Fruit fly (Drosophila melanogaster): ENCODE measurements around the gene lmgA.

The lmgA gene

DNA sequence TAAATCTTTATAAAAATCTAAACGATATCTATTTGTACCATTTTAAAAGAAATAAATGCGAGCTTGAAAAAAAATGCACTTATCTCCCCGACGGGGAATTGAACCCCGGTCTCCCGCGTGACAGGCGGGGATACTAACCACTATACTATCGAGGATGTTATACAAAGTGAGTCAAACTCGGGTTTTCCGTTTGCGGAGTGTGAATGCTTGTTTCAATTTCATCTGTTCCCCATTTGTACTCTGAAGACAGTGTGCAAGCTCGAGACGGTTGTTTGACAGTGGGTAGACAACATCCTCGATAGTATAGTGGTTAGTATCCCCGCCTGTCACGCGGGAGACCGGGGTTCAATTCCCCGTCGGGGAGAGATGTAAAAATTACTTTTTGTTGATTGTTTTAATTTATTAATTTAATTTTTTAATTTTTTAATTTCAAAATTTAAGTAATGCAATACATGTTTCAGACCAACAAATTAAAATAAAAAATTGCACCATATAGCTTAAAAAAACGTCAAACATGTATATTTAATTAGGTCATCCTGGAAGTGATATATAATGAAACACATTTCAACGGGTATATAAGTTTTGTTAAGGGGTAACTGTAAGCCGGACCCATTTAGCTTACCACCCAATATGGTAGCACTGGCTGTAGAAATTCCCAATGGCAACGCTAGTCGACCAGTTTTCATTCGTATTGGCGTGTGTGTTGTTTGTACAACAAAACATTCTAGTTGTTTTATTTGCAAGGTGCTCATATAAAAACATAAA lies 13.2 kb upstream of the lmgA start, which contains the start of gene Sema1a (continued):
- TF ChIP-seq tgo (GFP tag; IDR thresholded peaks at IDR 0.05), result peak; percentile 52
- TF ChIP-seq CG6175 (GFP tag; IDR thresholded peaks at IDR 0.05), result no peak
- TF ChIP-seq CG11456 (GFP tag; IDR thresholded peaks at IDR 0.05), result no peak
- peak; percentile 75 for TF ChIP-seq CG32532 (GFP tag; IDR thresholded peaks at IDR 0.05)
- TF ChIP-seq CG17328 (GFP tag; IDR thresholded peaks at IDR 0.05), result peak; percentile 81
- no peak for TF ChIP-seq CG8089 (GFP tag; optimal IDR thresholded peaks at IDR 0.05)
- no peak for TF ChIP-seq ERR (GFP tag; optimal IDR thresholded peaks at IDR 0.05)
- peak; percentile 4 for TF ChIP-seq emc (GFP tag; optimal IDR thresholded peaks at IDR 0.05)
- no peak for TF ChIP-seq CG18476 (GFP tag; optimal IDR thresholded peaks at IDR 0.05)
- TF ChIP-seq rib (GFP tag; IDR thresholded peaks at IDR 0.05), result 0 out of 2 replicates have a peak, but pooled peaks have one; percentile 32
- TF ChIP-seq wor (GFP tag; IDR thresholded peaks at IDR 0.05), result no peak
- no peak for TF ChIP-seq CG14965 (GFP tag; optimal IDR thresholded peaks at IDR 0.05; ENCODE audit: borderline replicate concordance)
- TF ChIP-seq CG7786 (GFP tag; optimal IDR thresholded peaks at IDR 0.05), result peak; percentile 33
- TF ChIP-seq CG17912 (GFP tag; optimal IDR thresholded peaks at IDR 0.05), result no peak
- peak; percentile 63 for TF ChIP-seq CG1603 (tag; optimal IDR thresholded peaks at IDR 0.05)
- TF ChIP-seq Opbp (GFP tag; IDR thresholded peaks at IDR 0.05; ENCODE audit: partially characterized antibody), result peak; percentile 86
- TF ChIP-seq CG11085 (GFP tag; IDR thresholded peaks at IDR 0.05), result peak; percentile 47
- TF ChIP-seq phol (tag; optimal IDR thresholded peaks at IDR 0.05), result peak; percentile 36
- TF ChIP-seq Fer3 (tag; optimal IDR thresholded peaks at IDR 0.05), result peak; percentile 53
- peak; percentile 36 for TF ChIP-seq CG10267 (tag; optimal IDR thresholded peaks at IDR 0.05)
- TF ChIP-seq Hsf (GFP tag; optimal IDR thresholded peaks at IDR 0.05), result peak; percentile 86
- TF ChIP-seq crp (GFP tag; optimal IDR thresholded peaks at IDR 0.05), result no peak
- peak; percentile 31 for TF ChIP-seq tx (GFP tag; optimal IDR thresholded peaks at IDR 0.05)
- TF ChIP-seq jing (GFP tag; optimal IDR thresholded peaks at IDR 0.05), result no peak
- no peak for TF ChIP-seq fru (optimal IDR thresholded peaks at IDR 0.05)
- TF ChIP-seq dmrt11E (tag; optimal IDR thresholded peaks at IDR 0.05), result peak; percentile 18
- TF ChIP-seq CG7987 (GFP tag; optimal IDR thresholded peaks at IDR 0.05), result peak; percentile 43
- peak; percentile 37 for TF ChIP-seq Chrac-16 (GFP tag; optimal IDR thresholded peaks at IDR 0.05)
- peak; percentile 52 for TF ChIP-seq Dip3 (GFP tag; optimal IDR thresholded peaks at IDR 0.05)
- peak; percentile 12 for TF ChIP-seq CHES-1-like (GFP tag; optimal IDR thresholded peaks at IDR 0.05)
- TF ChIP-seq CG32772 (GFP tag; IDR thresholded peaks at IDR 0.05), result no peak; the same call in 1 of the 2 replicates
- TF ChIP-seq Lim3 (GFP tag; IDR thresholded peaks at IDR 0.05), result no peak
- TF ChIP-seq CG10979 (tag; optimal IDR thresholded peaks at IDR 0.05), result peak; percentile 49
- TF ChIP-seq ttk (GFP tag; IDR thresholded peaks at IDR 0.05), result no peak; the same call in 1 of the 2 replicates
- peak; percentile 11 for TF ChIP-seq abd-A (tag; optimal IDR thresholded peaks at IDR 0.05)
- TF ChIP-seq Xbp1 (GFP tag; optimal IDR thresholded peaks at IDR 0.05), result peak; percentile 65
- peak; percentile 22 for TF ChIP-seq zen (tag; optimal IDR thresholded peaks at IDR 0.05)
- TF ChIP-seq ind (GFP tag; optimal IDR thresholded peaks at IDR 0.05), result peak; percentile 51
- no peak for TF ChIP-seq ro (GFP tag; IDR thresholded peaks at IDR 0.05)
- peak; percentile 49 for TF ChIP-seq vfl (GFP tag; optimal IDR thresholded peaks at IDR 0.05)
- TF ChIP-seq trem (tag; optimal IDR thresholded peaks at IDR 0.05), result peak; percentile 42
- peak; percentile 82 for TF ChIP-seq Rfx (GFP tag; IDR thresholded peaks at IDR 0.05)
- TF ChIP-seq chn (GFP tag; optimal IDR thresholded peaks at IDR 0.05), result peak; percentile 34
- TF ChIP-seq CG33213 (GFP tag; optimal IDR thresholded peaks at IDR 0.05), result peak; percentile 25
- peak; percentile 86 for TF ChIP-seq slbo (GFP tag; IDR thresholded peaks at IDR 0.05)
- TF ChIP-seq Stat92E (GFP tag; optimal IDR thresholded peaks at IDR 0.05), result peak in 1 of 3 experiments; percentile 73
- peak; percentile 47 for TF ChIP-seq Blimp-1 (GFP tag; optimal IDR thresholded peaks at IDR 0.05)
- TF ChIP-seq CG9727 (GFP tag; optimal IDR thresholded peaks at IDR 0.05), result peak; percentile 30
- TF ChIP-seq mam (GFP tag; optimal IDR thresholded peaks at IDR 0.05), result peak; percentile 87
